Fruit fly (Drosophila melanogaster) whole organism, adult: ENCODE results near the gene yata.

Experiments
- CG12768 ChIP-seq: fragments of 200-800 bp; sonication (Bioruptor generic); optimal IDR thresholded peaks from 2 replicates; lab custom pipeline; 2017; ENCODE audit warnings: missing biosample characterization, missing genetic modification characterization, mild to moderate bottlenecking, moderate library complexity, missing genetic modification reagents
- CG33017 ChIP-seq: fragments of 200-800 bp; sonication (Bioruptor generic); optimal IDR thresholded peaks from 2 replicates; lab custom pipeline; 2018; ENCODE audit warnings: missing biosample characterization, mild to moderate bottlenecking, missing genetic modification characterization, moderate library complexity
- CG5204 ChIP-seq: fragments of 200-800 bp; sonication (Bioruptor generic); optimal IDR thresholded peaks from 2 replicates; lab custom pipeline; 2016; ENCODE audit warnings: missing biosample characterization, missing genetic modification characterization
- CG7101 ChIP-seq: fragments of 200-800 bp; sonication (Bioruptor generic); optimal IDR thresholded peaks from 2 replicates; lab custom pipeline; 2018; ENCODE audit warnings: missing biosample characterization, mild to moderate bottlenecking, missing genetic modification characterization, moderate library complexity
- Clk ChIP-seq: fragments of 200-800 bp; sonication (Bioruptor generic); optimal IDR thresholded peaks from 2 replicates; lab custom pipeline; 2017; ENCODE audit warnings: missing biosample characterization, missing genetic modification characterization
- Mnt ChIP-seq: fragments of 200-800 bp; sonication (Bioruptor generic); optimal IDR thresholded peaks from 2 replicates; lab custom pipeline; 2016; ENCODE audit warnings: missing biosample characterization, mild to moderate bottlenecking, missing genetic modification characterization
- bab1 ChIP-seq: fragments of 200-800 bp; sonication (Bioruptor generic); optimal IDR thresholded peaks from 3 replicates; lab custom pipeline; 2019; ENCODE audit warnings: missing biosample characterization, mild to moderate bottlenecking, missing genetic modification characterization, moderate library complexity
- cnc ChIP-seq, 2 experiments: fragments of >200 bp; optimal IDR thresholded peaks; 2 replicates each; lab custom pipeline; 2017
- ovo ChIP-seq: fragments of 200-800 bp; sonication (Bioruptor generic); optimal IDR thresholded peaks from 2 replicates; lab custom pipeline; 2016; ENCODE audit warnings: missing biosample characterization, missing genetic modification characterization
- pad ChIP-seq: fragments of 200-800 bp; sonication (Bioruptor generic); optimal IDR thresholded peaks from 3 replicates; lab custom pipeline; 2017; ENCODE audit warnings: missing biosample characterization, missing genetic modification characterization, mild to moderate bottlenecking, moderate library complexity, missing genetic modification reagents
- toe ChIP-seq: fragments of 200-800 bp; sonication (Bioruptor generic); optimal IDR thresholded peaks from 2 replicates; lab custom pipeline; 2016; ENCODE audit warnings: missing biosample characterization, missing genetic modification characterization

- no peak for TF ChIP-seq toe (GFP tag; lab: Kevin White, UChicago)
- no peak for TF ChIP-seq ovo (GFP tag; lab: Kevin White, UChicago)
- TF ChIP-seq CG12768 (GFP tag; lab: Kevin White, UChicago) = no peak
- TF ChIP-seq CG33017 (tag; lab: Kevin White, UChicago) = no peak
- TF ChIP-seq Mnt = no peak
- no peak for TF ChIP-seq CG7101 (tag; lab: Kevin White, UChicago)
- TF ChIP-seq pad (GFP tag; lab: Kevin White, UChicago) = no peak
- no peak for TF ChIP-seq cnc (optimal IDR thresholded peaks at IDR 0.05; lab: Kevin White, UChicago)
- no peak for TF ChIP-seq Clk
- TF ChIP-seq bab1 (GFP tag; lab: Kevin White, UChicago) = no peak
- TF ChIP-seq CG5204 (GFP tag; lab: Kevin White, UChicago) = no peak
Observed at dm6 chr3R:29718363-29718762, 30.7 kb upstream of the yata start, which contains the start of gene CG15506.
